Worm (Caenorhabditis elegans): ENCODE results near the gene C09F5.1.
A peak's percentile ranks its signal among the peaks of the same experiment; 100 is the strongest.

The C09F5.1 gene

DNA sequence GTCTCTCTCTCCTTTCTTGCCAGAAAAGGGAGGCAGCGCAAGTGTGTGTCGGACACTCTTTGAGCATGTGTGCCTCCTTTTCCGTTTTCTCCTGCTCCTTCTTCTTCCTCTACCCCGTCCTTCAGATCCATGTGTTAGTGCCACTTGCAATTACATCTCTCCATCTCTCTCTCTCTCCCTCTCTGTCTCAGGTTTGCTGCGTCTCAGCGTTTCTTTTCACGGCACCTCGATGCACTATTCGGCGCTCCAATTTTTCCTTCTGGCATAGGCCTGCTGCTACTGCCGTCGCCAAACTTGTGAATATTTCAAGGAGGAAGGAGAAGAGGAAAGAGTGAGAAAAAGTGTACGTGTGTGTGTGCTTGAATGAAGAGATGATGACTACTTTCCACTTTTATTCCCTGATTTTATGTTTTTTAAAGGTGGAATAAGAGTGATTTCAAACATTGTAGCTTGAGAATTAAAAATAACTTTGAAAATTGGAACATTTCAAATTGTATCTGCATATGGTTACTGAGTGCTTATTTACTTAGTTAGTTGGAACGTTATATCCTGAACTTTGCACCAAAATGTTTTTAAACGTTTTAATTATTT, 9.9 kb downstream of the C09F5.1 start, which contains the start of gene W02B3.3:
TSS of gene W02B3.3 (minus strand) at position 131 of the 591 bp plus-strand sequence.
- TF ChIP-seq set-16 (GFP tag; IDR thresholded peaks at IDR 0.05) (peak; percentile 59), dmd-6 (GFP tag; IDR thresholded peaks at IDR 0.05) (peak; percentile 26; the same call in 1 of the 2 replicates), nhr-25 (tag; optimal IDR thresholded peaks at IDR 0.05; ENCODE audit: borderline replicate concordance, insufficient read depth) (no peak), mxl-3 (GFP tag; optimal IDR thresholded peaks at IDR 0.05) (peak; percentile 0), fkh-10 (GFP tag; optimal IDR thresholded peaks at IDR 0.05) (peak; percentile 84), rbr-2 (tag; optimal IDR thresholded peaks at IDR 0.05) (peak; percentile 78), mep-1 (tag; optimal IDR thresholded peaks at IDR 0.05) (peak; percentile 79), hlh-11 (tag; optimal IDR thresholded peaks at IDR 0.05) (peak; percentile 31), mes-2 (tag; optimal IDR thresholded peaks at IDR 0.05; ENCODE audit: poor library complexity, severe bottlenecking) (peak; percentile 62), F37D6.2 (tag; optimal IDR thresholded peaks at IDR 0.05) (peak; percentile 47), dpl-1 (GFP tag; optimal IDR thresholded peaks at IDR 0.05) (no peak), mdl-1 (tag; optimal IDR thresholded peaks at IDR 0.05) (peak; percentile 10 to 66), ctbp-1 (GFP tag; IDR thresholded peaks at IDR 0.05) (peak; percentile 84), skn-1 (tag; optimal IDR thresholded peaks at IDR 0.05) (no peak), nhr-11 (tag; optimal IDR thresholded peaks at IDR 0.05) (peak; percentile 23), hlh-30 (tag; optimal IDR thresholded peaks at IDR 0.05; ENCODE audit: insufficient read depth) (peak; percentile 74), hif-1 (tag; optimal IDR thresholded peaks at IDR 0.05) (peak in 1 of 2 experiments; percentile 44), arid-1 (GFP tag; conservative IDR thresholded peaks at IDR 0.05) (no peak), nhr-111 (GFP tag; optimal IDR thresholded peaks at IDR 0.05) (no peak), lsy-2 (tag; optimal IDR thresholded peaks at IDR 0.05) (peak; percentile 34 to 73), unc-62 (GFP tag; optimal IDR thresholded peaks at IDR 0.05 in 1 of 2) (peak in 1 of 2 experiments; percentile 94), unc-62 (tag; optimal IDR thresholded peaks at IDR 0.05) (no peak), pha-4 (GFP tag; IDR thresholded peaks at IDR 0.05) (0 out of 2 replicates have a peak, but pooled peaks have one; percentile 27), pha-4 (tag; optimal IDR thresholded peaks at IDR 0.05) (no peak), egl-43 (GFP tag; IDR thresholded peaks at IDR 0.05) (peak; percentile 57; the same call in 1 of the 2 replicates), hmg-1.1 (GFP tag; IDR thresholded peaks at IDR 0.05) (peak; percentile 78), aha-1 (tag) (peak; percentile 97)

DNA sequence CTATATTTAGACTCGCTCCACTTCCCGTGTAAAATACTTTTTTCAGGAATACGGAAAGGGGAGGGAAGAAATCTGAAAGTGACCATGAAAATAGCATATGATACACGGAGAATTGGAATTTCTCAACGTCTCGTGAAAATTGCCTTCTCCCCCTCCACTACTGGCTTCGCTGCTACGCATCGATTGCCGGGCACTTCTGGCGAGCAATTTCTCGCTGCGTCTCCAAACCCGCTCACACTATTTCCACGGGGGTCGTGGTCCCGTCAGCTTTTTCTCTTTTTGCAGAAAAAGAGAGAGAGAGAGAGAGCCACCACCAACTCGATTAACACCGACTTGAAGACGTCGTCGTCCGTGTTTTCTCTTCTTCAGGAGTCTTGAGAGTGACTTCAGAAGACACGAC, 12.5 kb downstream of the C09F5.1 start:
- no peak for TF ChIP-seq pqm-1 (tag; optimal IDR thresholded peaks at IDR 0.05)
- TF ChIP-seq Y75B8A.6 (GFP tag; IDR thresholded peaks at IDR 0.05), result no peak
- TF ChIP-seq T26A8.4 (GFP tag; IDR thresholded peaks at IDR 0.05), result no peak
- peak; percentile 60; the same call in 1 of the 2 replicates for TF ChIP-seq egl-43 (GFP tag; IDR thresholded peaks at IDR 0.05)
- TF ChIP-seq ztf-7 (tag; optimal IDR thresholded peaks at IDR 0.05), result no peak
- no peak for TF ChIP-seq jun-1 (tag; optimal IDR thresholded peaks at IDR 0.05)
- no peak for TF ChIP-seq unc-130 (GFP tag; optimal IDR thresholded peaks at IDR 0.05)
- TF ChIP-seq ZK337.2 (GFP tag; IDR thresholded peaks at IDR 0.05), result no peak
- no peak for TF ChIP-seq lin-39 (tag; optimal IDR thresholded peaks at IDR 0.05)
- TF ChIP-seq lin-1 (GFP tag; IDR thresholded peaks at IDR 0.05), result no peak
- TF ChIP-seq hif-1 (tag; optimal IDR thresholded peaks at IDR 0.05), result peak in 1 of 2 experiments; percentile 35
- TF ChIP-seq nhr-11 (tag; optimal IDR thresholded peaks at IDR 0.05), result peak; percentile 51
- no peak for TF ChIP-seq zip-11 (GFP tag; IDR thresholded peaks at IDR 0.05)
- no peak for TF ChIP-seq mxl-3 (GFP tag; optimal IDR thresholded peaks at IDR 0.05)
- TF ChIP-seq nhr-48 (tag; optimal IDR thresholded peaks at IDR 0.05), result no peak
- TF ChIP-seq pha-4 (GFP tag; IDR thresholded peaks at IDR 0.05), result no peak
- no peak for TF ChIP-seq pha-4 (tag; optimal IDR thresholded peaks at IDR 0.05)
- TF ChIP-seq daf-19 (GFP tag; conservative IDR thresholded peaks at IDR 0.05), result no peak
- TF ChIP-seq ctbp-1 (GFP tag; IDR thresholded peaks at IDR 0.05), result peak; percentile 77
- TF ChIP-seq php-3 (GFP tag; IDR thresholded peaks at IDR 0.05), result no peak
- no peak for TF ChIP-seq Y5F2A.4 (GFP tag; optimal IDR thresholded peaks at IDR 0.05)
- peak; percentile 76 for TF ChIP-seq rbr-2 (tag; optimal IDR thresholded peaks at IDR 0.05)
- no peak for TF ChIP-seq skn-1 (tag; optimal IDR thresholded peaks at IDR 0.05)
- no peak for TF ChIP-seq daf-12 (tag; optimal IDR thresholded peaks at IDR 0.05)
- TF ChIP-seq attf-4 (tag; optimal IDR thresholded peaks at IDR 0.05), result no peak
- TF ChIP-seq nhr-25 (tag; optimal IDR thresholded peaks at IDR 0.05; ENCODE audit: borderline replicate concordance, insufficient read depth), result no peak
- TF ChIP-seq fkh-10 (GFP tag; optimal IDR thresholded peaks at IDR 0.05), result peak; percentile 77
- no peak for TF ChIP-seq zfp-3 (GFP tag; conservative IDR thresholded peaks at IDR 0.05)
- TF ChIP-seq lim-7 (GFP tag; IDR thresholded peaks at IDR 0.05), result no peak
- TF ChIP-seq set-16 (GFP tag; IDR thresholded peaks at IDR 0.05), result peak; percentile 63
- peak; percentile 30 for TF ChIP-seq hlh-11 (tag; optimal IDR thresholded peaks at IDR 0.05)
- no peak for TF ChIP-seq nhr-6 (tag; optimal IDR thresholded peaks at IDR 0.05)
- no peak for TF ChIP-seq tag-97 (GFP tag; IDR thresholded peaks at IDR 0.05)
